Worm (Caenorhabditis elegans): ENCODE results near the gene cyp-25A4.
"Not testable (repeated sequence)": the region's sequence is repeated elsewhere in the genome, so short reads cannot be mapped to it uniquely, and the experiment has no call there.

Gene cyp-25A4

DNA sequence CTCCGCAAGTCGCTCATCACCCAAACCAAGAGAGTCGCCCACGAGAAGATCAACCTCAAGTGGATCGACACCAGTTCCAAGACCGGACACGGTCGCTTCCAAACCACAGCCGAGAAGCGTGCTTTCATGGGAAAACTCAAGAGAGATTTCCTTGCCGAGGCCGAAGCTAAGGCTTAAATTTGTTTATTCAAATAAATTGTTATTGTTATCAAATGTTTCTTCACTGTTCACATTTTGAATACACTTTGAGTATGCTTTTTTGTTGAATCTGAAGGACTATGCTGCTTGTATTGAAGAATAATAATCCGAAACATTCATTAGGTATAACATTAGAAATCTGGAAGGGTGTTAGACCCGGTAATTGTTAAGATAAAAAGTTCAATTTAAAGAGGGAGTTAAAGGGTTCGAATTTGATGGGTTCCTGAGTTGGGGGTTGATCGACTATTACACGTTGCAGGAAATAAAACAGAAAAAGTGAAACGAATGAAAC is 17.5 kb upstream of the cyp-25A4 start:
- no peak for TF ChIP-seq unc-62 (GFP tag; optimal IDR thresholded peaks at IDR 0.05)

DNA sequence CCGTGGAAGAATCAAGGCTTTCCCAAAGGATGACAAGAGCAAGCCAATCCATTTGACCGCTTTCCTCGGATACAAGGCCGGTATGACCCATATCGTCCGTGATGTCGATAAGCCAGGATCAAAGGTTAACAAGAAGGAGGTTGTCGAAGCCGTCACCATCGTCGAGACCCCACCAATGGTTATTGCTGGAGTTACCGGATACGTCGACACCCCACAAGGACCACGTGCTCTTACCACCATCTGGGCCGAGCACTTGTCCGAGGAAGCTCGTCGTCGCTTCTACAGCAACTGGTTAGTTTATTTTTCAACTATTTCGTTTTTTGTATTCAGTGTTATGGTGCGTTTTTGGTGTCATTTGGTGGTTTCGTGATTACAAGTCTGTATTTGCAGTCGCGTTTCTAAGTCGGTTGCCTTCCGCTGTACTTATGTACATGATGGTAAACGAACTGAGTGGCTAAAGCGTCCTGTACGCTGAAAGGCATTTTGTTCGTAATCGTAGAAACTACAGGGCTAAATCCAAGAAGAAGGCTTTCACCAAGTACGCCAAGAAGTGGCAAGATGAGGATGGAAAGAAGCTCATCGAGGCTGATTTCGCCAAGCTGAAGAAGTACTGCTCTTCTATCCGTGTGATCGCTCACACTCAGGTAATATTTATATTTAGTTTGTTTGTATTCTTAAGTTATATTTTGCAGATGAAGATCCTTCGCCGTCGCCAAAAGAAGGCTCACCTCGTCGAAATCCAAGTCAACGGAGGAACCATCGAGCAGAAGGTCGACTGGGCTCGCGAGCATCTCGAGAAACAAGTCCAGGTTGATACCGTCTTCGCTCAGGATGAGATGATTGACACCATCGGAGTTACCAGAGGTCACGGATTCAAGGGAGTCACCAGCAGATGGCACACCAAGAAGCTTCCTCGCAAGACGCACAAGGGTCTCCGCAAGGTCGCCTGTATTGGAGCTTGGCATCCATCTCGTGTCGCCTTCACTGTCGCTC is 16.4 kb upstream of the cyp-25A4 start:
- no peak for TF ChIP-seq unc-62 (GFP tag; optimal IDR thresholded peaks at IDR 0.05)

DNA sequence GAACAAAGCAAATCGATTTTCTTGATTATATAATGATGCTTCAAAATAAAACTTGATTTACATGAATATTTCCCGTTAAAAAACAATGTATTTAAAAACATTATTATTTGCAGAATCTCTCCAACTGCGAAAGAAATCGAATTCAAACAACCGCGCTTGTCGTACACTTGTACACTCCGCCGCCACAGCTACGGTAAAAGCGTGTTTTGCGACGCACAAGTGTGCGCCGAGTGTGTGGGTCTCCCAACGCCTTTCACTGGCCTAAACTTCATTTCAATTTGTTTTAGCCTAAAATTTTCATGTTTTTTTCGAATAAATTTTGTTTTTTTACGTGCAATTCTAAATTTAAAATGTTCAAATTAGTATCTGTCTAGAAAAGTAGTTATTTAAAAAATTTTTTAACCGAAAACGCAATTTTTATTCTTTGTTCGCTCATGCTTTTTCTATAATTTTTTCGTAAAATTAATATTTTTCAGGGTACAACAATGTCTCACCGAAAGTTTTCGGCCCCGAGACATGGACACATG is 15.6 kb upstream of the cyp-25A4 start, which contains the start of gene rpl-3:
rpl-3 (plus strand) TSS at position 477 of the 527 bp plus-strand sequence.
- peak; percentile 79 for TF ChIP-seq unc-62 (GFP tag; optimal IDR thresholded peaks at IDR 0.05)

DNA sequence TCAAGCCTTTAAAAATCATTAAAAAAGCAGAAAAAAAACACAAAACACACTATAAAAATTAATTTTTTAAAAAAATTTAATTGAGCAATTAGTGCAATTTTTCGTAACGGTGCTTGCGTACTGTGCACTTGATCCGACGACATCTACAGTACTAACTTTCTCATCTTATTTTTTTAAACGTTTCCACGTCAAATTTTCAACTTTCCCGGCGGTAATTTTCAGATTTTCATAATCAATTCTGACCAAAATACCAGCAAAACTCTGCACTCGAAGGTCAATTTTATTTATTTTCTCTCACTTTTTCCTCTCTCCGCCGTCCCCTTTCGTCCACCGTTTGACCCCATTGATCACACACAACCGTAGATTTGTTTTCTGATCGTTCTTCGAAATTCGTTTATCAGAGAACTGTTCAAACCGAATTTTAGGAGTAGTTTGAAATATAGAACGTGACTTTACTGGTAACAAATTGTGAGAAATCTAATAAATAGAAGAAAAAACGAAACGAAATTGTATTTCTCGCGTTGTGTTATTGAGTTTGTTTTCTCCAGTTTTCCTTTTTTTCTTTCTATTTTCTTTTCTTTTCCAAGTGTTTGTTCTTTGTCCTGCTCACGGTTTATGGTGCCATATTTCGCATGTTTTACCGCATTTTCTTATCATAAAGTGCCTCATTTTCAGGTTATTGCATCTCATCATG is 12.1 kb upstream of the cyp-25A4 start, which contains the start of gene acs-19:
acs-19 (plus strand) TSS at position 676 of the 694 bp plus-strand sequence.
- TF ChIP-seq unc-62 (GFP tag; optimal IDR thresholded peaks at IDR 0.05), result no peak

DNA sequence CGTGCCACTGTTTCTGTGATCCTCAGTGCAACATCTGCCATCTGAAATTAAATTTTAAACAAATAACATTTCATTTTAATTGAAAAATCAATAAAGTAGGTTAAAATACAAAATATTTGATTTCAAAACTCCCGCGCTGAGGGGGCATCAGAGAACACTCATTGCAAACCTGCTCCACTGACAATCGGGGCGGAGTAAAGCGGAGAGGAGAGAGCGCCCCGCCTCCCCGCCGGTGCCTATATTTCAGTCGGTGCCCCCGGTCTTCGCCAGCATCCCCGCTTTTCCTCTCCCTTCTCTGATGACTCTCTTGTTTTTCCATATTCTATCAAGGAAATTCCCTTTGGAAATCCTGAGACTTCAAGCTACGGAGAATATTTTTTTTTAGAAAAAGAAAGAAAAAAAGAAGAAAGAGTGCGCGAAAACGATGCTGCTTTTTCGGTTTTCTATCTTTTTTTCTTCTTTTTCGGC is 11.1 kb upstream of the cyp-25A4 start, which contains the start of gene brc-1:
brc-1 (minus strand) TSS at position 51 of the 468 bp plus-strand sequence.
- TF ChIP-seq unc-62 (GFP tag; optimal IDR thresholded peaks at IDR 0.05), result no peak

DNA sequence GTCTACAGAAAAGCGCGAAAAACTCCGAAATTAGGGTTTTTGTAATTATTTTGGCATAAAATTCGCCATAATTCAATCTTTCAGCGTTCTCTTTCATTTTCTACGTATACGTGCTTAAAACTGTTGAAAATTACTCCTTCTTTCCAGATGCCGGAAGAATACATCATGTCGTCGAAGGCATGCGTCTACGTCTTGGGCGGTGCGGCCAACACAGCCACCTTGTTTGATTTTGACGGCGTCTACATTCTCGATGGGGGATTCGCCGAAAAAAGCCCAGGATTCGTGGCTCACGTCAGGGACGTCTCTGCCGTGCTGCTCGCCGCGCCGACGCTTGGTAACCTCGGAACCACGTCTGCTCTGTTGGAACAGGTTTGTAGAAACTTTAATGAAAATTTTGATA is 7.1 kb downstream of the cyp-25A4 start, which contains the start of gene maph-1.3:
maph-1.3 (plus strand) TSS at position 148 of the 400 bp plus-strand sequence.
- TF ChIP-seq unc-62 (GFP tag; optimal IDR thresholded peaks at IDR 0.05), result not testable (repeated sequence)

DNA sequence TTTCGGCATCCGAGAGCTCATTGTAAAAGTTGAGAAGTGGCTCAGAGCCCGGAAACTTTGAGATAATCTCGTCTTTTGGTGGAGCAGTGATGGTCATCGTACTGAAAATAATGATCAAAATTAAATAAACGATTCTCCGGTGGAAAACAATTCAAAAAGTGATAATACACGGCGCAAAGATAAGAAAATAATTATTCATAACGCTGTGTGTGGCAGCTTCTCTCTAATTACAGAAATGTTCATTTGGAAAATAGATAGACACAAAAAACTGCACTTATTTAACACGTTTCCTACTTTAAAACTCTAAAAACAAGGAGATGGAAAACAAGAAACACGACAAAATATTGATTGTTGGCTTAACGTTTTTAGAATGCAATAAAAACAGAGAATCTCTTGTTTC is 8.4 kb downstream of the cyp-25A4 start, which contains the start of gene C36A4.4:
C36A4.4 (minus strand) TSS at position 101 of the 400 bp plus-strand sequence.
- TF ChIP-seq unc-62 (GFP tag; optimal IDR thresholded peaks at IDR 0.05), result not testable (repeated sequence)

DNA sequence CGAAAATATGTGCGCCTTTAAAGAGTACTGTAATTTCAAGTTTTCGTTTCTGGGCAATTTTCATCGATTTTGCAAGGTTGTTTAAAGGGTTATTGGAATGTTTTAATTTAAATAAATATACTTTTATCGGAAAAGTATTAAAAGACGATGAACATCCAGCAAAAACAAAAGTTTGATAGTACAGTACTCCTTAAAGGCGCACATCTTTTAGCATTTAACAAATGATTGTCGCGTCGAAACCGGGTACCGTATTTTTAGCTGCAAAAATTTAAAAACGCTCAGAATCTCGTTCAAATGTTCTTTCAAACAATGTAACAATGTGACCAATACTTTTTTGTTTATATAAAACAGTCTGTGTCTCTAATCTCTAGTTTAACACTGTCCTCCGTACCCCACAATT is 11.6 kb downstream of the cyp-25A4 start, which contains the start of gene C36A4.11:
C36A4.11 (plus strand) TSS at position 301 of the 400 bp plus-strand sequence.
- TF ChIP-seq unc-62 (GFP tag; optimal IDR thresholded peaks at IDR 0.05), result not testable (repeated sequence)

DNA sequence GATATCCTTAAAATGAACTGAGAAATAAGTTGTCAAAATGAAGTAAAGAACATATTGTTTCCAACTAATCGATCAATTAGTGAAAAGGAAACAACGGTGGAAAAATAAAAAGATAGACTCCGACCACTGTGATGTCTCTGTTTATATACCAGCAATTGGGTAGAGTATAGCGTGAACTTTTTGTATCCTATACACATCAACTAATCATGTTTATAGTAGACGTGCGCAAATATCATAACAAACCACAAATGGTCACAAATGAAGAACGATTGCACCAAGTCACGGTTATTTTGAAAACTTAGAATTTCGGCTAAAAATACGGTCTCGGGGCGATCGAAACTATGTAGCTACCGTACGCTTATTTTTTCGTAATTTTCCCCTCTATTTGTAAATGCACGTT is 12.2 kb downstream of the cyp-25A4 start, which contains the start of gene cyp-25A3:
cyp-25A3 (minus strand) TSS at position 101 of the 400 bp plus-strand sequence.
- no peak for TF ChIP-seq unc-62 (GFP tag; optimal IDR thresholded peaks at IDR 0.05)

DNA sequence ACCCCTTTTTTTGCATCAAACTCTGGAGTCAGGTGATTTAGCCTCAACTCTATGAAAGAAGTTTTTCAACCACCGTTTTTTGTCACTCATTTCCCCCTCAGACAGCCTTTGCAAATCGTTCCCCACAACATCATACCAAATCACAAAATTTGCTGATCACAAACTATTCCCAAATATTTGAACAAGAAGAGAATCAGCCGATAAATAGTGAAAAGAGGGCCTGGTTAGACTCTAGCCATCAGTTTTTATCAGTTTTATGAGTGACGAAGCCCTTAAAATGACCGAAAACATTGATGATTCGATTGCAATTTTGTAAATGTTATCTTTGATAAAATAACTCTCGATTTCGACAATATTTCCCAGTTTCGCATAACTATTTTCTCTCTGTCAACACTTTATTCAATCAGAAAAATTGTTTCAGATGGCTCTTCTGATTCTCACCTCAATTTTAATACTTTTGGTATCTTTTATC is 17.0 kb downstream of the cyp-25A4 start, which contains the start of gene cyp-25A2:
cyp-25A2 (plus strand) TSS at position 422 of the 472 bp plus-strand sequence.
- TF ChIP-seq unc-62 (GFP tag; optimal IDR thresholded peaks at IDR 0.05), result no peak

DNA sequence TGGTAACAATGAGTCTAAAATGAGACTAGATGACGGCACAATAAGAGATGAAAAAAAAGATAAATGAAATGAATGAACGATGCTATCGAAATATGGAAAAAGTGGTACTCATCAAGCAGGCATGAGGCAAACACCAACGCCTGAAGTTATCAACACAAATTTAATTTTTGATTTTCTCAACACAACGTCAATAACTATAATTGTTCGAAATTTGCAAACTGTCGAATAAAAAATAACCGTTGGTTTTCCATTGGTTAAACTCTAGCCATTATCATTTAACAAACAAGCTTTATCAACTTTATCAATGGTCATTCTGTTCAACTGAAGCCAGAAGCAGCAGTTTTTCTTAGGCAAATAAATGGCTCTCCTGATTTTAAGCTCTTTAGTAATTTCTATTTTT is 19.6 kb downstream of the cyp-25A4 start, which contains the start of gene cyp-25A1:
cyp-25A1 (plus strand) TSS at position 301 of the 400 bp plus-strand sequence.
- no peak for TF ChIP-seq unc-62 (GFP tag; optimal IDR thresholded peaks at IDR 0.05)

DNA sequence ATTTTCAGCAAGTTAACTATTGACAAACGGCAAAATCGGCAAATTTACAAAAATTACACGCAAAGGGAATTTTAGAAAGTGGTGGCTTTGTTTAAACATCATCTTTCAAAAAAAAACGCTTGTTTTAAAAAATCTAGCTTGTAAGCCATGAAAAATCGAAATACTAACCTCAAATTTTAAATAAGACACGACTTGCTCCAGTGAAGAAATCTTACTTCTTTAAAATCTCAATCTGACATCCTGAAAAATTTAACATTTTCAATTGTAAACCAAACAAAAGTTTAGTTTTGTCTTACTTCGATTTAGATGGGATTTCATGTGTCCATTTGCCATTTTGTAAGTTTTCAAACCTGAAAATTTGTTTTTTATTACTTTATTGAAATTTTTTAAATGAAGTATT is 20.1 kb downstream of the cyp-25A4 start:
- no peak for TF ChIP-seq unc-62 (GFP tag; optimal IDR thresholded peaks at IDR 0.05)

DNA sequence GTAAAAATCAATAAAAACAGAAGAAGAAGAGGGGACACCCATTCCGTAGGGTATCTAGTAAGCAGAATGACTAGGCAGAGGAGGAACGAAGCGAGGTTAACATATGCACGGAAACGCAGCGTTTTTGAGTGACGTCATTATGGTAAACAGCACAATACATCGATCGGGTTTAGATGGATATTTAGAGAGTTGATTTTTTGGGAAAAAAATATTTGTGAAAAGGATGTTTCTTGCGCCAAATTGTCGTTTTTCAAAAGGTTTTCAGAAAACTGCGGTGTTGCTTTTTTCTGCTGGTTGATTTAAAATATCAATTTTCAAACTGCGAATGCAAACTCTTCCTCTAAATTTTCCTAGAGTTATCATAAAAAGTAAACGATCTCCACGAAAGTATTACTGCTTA is 20.5 kb downstream of the cyp-25A4 start, which contains the start of gene C36A4.10:
C36A4.10 (minus strand) TSS at position 101 of the 400 bp plus-strand sequence.
- TF ChIP-seq unc-62 (GFP tag; optimal IDR thresholded peaks at IDR 0.05), result no peak

DNA sequence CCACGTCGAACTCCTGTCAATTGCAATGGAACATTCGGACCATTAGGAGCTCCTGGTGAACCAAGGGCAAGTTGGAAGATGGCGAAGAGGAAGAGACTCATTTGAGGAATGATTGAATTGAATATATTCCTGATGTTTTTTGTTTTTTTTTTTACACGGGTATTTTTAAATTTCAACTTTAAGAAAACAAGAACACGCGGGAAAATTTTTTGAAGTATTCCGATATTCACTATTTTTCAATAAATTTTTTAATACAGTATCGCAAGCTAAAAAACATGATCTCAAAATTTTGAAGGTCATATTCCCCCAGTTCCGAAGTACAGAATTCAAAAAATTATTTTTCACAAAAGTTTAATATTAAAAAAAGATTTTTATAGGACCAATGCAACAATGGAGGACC is 22.8 kb downstream of the cyp-25A4 start, which contains the start of gene cnnm-5:
cnnm-5 (minus strand) TSS at position 101 of the 400 bp plus-strand sequence.
- TF ChIP-seq unc-62 (GFP tag; optimal IDR thresholded peaks at IDR 0.05), result no peak
